Fruit fly (Drosophila melanogaster) whole organism, embryonic: Measurements from ENCODE around the gene TTLL4A.

Experiments used
- Adf1 ChIP-seq: fragments of 200-800 bp; sonication (Bioruptor generic); IDR thresholded peaks from 2 replicates; pipeline ENCODE4 v1.3.6; 2022; ENCODE audit warnings: missing biosample characterization, missing genetic modification characterization
- B-H1 ChIP-seq: fragments of 200-800 bp; sonication (Bioruptor generic); IDR thresholded peaks from 3 replicates; pipeline ENCODE4 v1.3.6; 2022; ENCODE audit warnings: missing biosample characterization, missing genetic modification characterization
- BEAF-32 ChIP-seq: fragments of 200-800 bp; sonication (Bioruptor generic); optimal IDR thresholded peaks from 3 replicates; lab custom pipeline; 2017; ENCODE audit warnings: missing biosample characterization, missing genetic modification characterization, mild to moderate bottlenecking, moderate library complexity, missing genetic modification reagents
- CG11247 ChIP-seq: fragments of 200-800 bp; sonication (Bioruptor generic); IDR thresholded peaks from 2 replicates; pipeline ENCODE4 v1.3.6; 2022; ENCODE audit warnings: missing biosample characterization, missing genetic modification characterization
- CG1233 ChIP-seq: fragments of 200-800 bp; sonication (Bioruptor generic); optimal IDR thresholded peaks from 4 replicates; lab custom pipeline; 2018; ENCODE audit warnings: missing biosample characterization, mild to moderate bottlenecking, missing genetic modification characterization
- CG14441 ChIP-seq: fragments of 200-800 bp; sonication (Bioruptor generic); IDR thresholded peaks from 2 replicates; pipeline ENCODE4 v1.3.6; 2022; ENCODE audit warnings: missing biosample characterization, missing genetic modification characterization
- CG15514 ChIP-seq: fragments of 200-800 bp; sonication (Bioruptor generic); optimal IDR thresholded peaks from 3 replicates; lab custom pipeline; 2017; ENCODE audit warnings: missing biosample characterization, missing genetic modification characterization, mild to moderate bottlenecking, moderate library complexity, missing genetic modification reagents
- CG16813 ChIP-seq: fragments of 200-800 bp; sonication (Bioruptor generic); IDR thresholded peaks from 3 replicates; pipeline ENCODE4 v1.3.6; 2022; ENCODE audit warnings: missing biosample characterization, missing genetic modification characterization; ENCODE audit not compliant: partially characterized antibody
- CG2129 ChIP-seq: fragments of 200-800 bp; sonication (Bioruptor generic); IDR thresholded peaks from 2 replicates; pipeline ENCODE4 v1.3.6; 2022; ENCODE audit warnings: missing biosample characterization, missing genetic modification characterization; ENCODE audit not compliant: partially characterized antibody
- CG2202 ChIP-seq: fragments of 200-800 bp; sonication (Bioruptor generic); optimal IDR thresholded peaks from 2 replicates; lab custom pipeline; 2018; ENCODE audit warnings: missing biosample characterization, mild to moderate bottlenecking, missing genetic modification characterization
- CG30020 ChIP-seq: fragments of 200-800 bp; optimal IDR thresholded peaks from 2 replicates; lab custom pipeline; 2019; ENCODE audit warnings: missing biosample characterization, mild to moderate bottlenecking, missing genetic modification characterization, moderate library complexity
- CG32772 ChIP-seq: fragments of 200-800 bp; sonication (Bioruptor generic); IDR thresholded peaks from 2 replicates; pipeline ENCODE4 v1.3.6; 2022; ENCODE audit warnings: missing biosample characterization, missing genetic modification characterization
- CG3281 ChIP-seq: fragments of 200-800 bp; sonication (Bioruptor generic); optimal IDR thresholded peaks from 3 replicates; lab custom pipeline; 2017; ENCODE audit warnings: missing biosample characterization, mild to moderate bottlenecking, missing genetic modification characterization
- CG33557 ChIP-seq: fragments of 200-800 bp; sonication (Bioruptor generic); optimal IDR thresholded peaks from 2 replicates; lab custom pipeline; 2019; ENCODE audit warnings: missing biosample characterization, mild to moderate bottlenecking, missing genetic modification characterization, moderate library complexity
- CG43689 ChIP-seq: fragments of 200-800 bp; sonication (Bioruptor generic); IDR thresholded peaks from 2 replicates; pipeline ENCODE4 v1.3.6; 2022; ENCODE audit warnings: missing biosample characterization, missing genetic modification characterization
- CG4707 ChIP-seq: fragments of 200-800 bp; sonication (Bioruptor generic); optimal IDR thresholded peaks from 2 replicates; lab custom pipeline; 2018; ENCODE audit warnings: missing biosample characterization, mild to moderate bottlenecking, missing genetic modification characterization, moderate library complexity
- CG4820 ChIP-seq: fragments of 200-800 bp; sonication (Bioruptor generic); optimal IDR thresholded peaks from 3 replicates; lab custom pipeline; 2016; ENCODE audit warnings: missing biosample characterization, missing genetic modification characterization
- CG5180 ChIP-seq: fragments of 200-800 bp; sonication (Bioruptor generic); optimal IDR thresholded peaks from 3 replicates; lab custom pipeline; 2017; ENCODE audit warnings: missing biosample characterization, missing genetic modification characterization, mild to moderate bottlenecking, moderate library complexity, missing genetic modification reagents
- CG7786 ChIP-seq: fragments of 200-800 bp; sonication (Bioruptor generic); optimal IDR thresholded peaks from 2 replicates; lab custom pipeline; 2016; ENCODE audit warnings: missing biosample characterization, missing genetic modification characterization
- CG7987 ChIP-seq: fragments of 200-800 bp; sonication (Bioruptor generic); optimal IDR thresholded peaks from 2 replicates; lab custom pipeline; 2018; ENCODE audit warnings: missing biosample characterization, mild to moderate bottlenecking, missing genetic modification characterization, moderate library complexity
- CHES-1-like ChIP-seq: fragments of 200-800 bp; sonication (Bioruptor generic); optimal IDR thresholded peaks from 2 replicates; lab custom pipeline; 2016; ENCODE audit warnings: missing biosample characterization, missing genetic modification characterization
- Dad ChIP-seq: fragments of 200-800 bp; sonication (Bioruptor generic); optimal IDR thresholded peaks from 3 replicates; lab custom pipeline; 2016; ENCODE audit warnings: missing biosample characterization, missing genetic modification characterization
- E2f2 ChIP-seq: fragments of 200-800 bp; sonication (Bioruptor generic); IDR thresholded peaks from 2 replicates; pipeline ENCODE4 v1.3.6; 2022; ENCODE audit warnings: missing biosample characterization, missing genetic modification characterization
- HLH54F ChIP-seq: fragments of 200-800 bp; sonication (Bioruptor generic); optimal IDR thresholded peaks from 3 replicates; lab custom pipeline; 2016; ENCODE audit warnings: missing biosample characterization, missing genetic modification characterization
- Hr3 ChIP-seq: fragments of 200-800 bp; sonication (Bioruptor generic); optimal IDR thresholded peaks from 3 replicates; lab custom pipeline; 2016; ENCODE audit warnings: missing biosample characterization, missing genetic modification characterization
- MESR4 ChIP-seq: fragments of 200-800 bp; sonication (Bioruptor generic); optimal IDR thresholded peaks from 2 replicates; lab custom pipeline; 2018; ENCODE audit warnings: missing biosample characterization, mild to moderate bottlenecking, missing genetic modification characterization, moderate library complexity
- Max ChIP-seq: fragments of 200-800 bp; sonication (Bioruptor generic); optimal IDR thresholded peaks from 2 replicates; lab custom pipeline; 2016; ENCODE audit warnings: missing biosample characterization, mild to moderate bottlenecking, missing genetic modification characterization
- Ravus ChIP-seq: fragments of 200-800 bp; sonication (Bioruptor generic); IDR thresholded peaks from 2 replicates; pipeline ENCODE4 v1.3.6; 2022; ENCODE audit warnings: missing biosample characterization, missing genetic modification characterization
- Six4 ChIP-seq: fragments of 200-800 bp; sonication (Bioruptor generic); optimal IDR thresholded peaks from 2 replicates; lab custom pipeline; 2016; ENCODE audit warnings: missing biosample characterization, missing genetic modification characterization
- Vsx1 ChIP-seq: fragments of 200-800 bp; sonication (Bioruptor generic); optimal IDR thresholded peaks from 2 replicates; lab custom pipeline; 2017; ENCODE audit warnings: missing biosample characterization, mild to moderate bottlenecking, missing genetic modification characterization, missing genetic modification reagents
- YL-1 ChIP-seq: fragments of 200-800 bp; sonication (Bioruptor generic); optimal IDR thresholded peaks from 3 replicates; lab custom pipeline; 2017; ENCODE audit warnings: missing biosample characterization, mild to moderate bottlenecking, missing genetic modification characterization
- bowl ChIP-seq: fragments of 200-800 bp; sonication (Bioruptor generic); IDR thresholded peaks from 2 replicates; pipeline ENCODE4 v1.3.6; 2022; ENCODE audit warnings: missing biosample characterization, missing genetic modification characterization
- cg ChIP-seq: fragments of 200-800 bp; sonication (Bioruptor generic); optimal IDR thresholded peaks from 3 replicates; lab custom pipeline; 2019; ENCODE audit warnings: missing biosample characterization, mild to moderate bottlenecking, missing genetic modification characterization, moderate library complexity
- dan ChIP-seq: fragments of 200-800 bp; sonication (Bioruptor generic); IDR thresholded peaks from 2 replicates; pipeline ENCODE4 v1.3.6; 2022; ENCODE audit warnings: missing biosample characterization, missing genetic modification characterization
- dmrt11E ChIP-seq: fragments of 200-800 bp; sonication (Bioruptor generic); optimal IDR thresholded peaks from 3 replicates; lab custom pipeline; 2018; ENCODE audit warnings: missing biosample characterization, mild to moderate bottlenecking, missing genetic modification characterization, moderate library complexity
- dpn ChIP-seq, 2 experiments: fragments of 200-800 bp; sonication (Bioruptor generic); optimal IDR thresholded peaks; 3 replicates each; lab custom pipeline; 2016; ENCODE audit warnings: missing biosample characterization in 2 of 2, missing genetic modification characterization in 2 of 2
- gem ChIP-seq: fragments of 200-800 bp; sonication (Bioruptor generic); optimal IDR thresholded peaks from 2 replicates; lab custom pipeline; 2019; ENCODE audit warnings: missing biosample characterization, mild to moderate bottlenecking, missing genetic modification characterization, moderate library complexity
- h ChIP-seq: fragments of >200 bp; optimal IDR thresholded peaks from 2 replicates; lab custom pipeline; 2017
- klu ChIP-seq: fragments of 200-800 bp; sonication (Bioruptor generic); IDR thresholded peaks from 2 replicates; pipeline ENCODE4 v1.3.6; 2022; ENCODE audit warnings: missing biosample characterization, missing genetic modification characterization
- luna ChIP-seq: fragments of 200-800 bp; sonication (Bioruptor generic); optimal IDR thresholded peaks from 2 replicates; lab custom pipeline; 2016; ENCODE audit warnings: missing biosample characterization, missing genetic modification characterization
- maf-S ChIP-seq: fragments of 200-800 bp; sonication (Bioruptor generic); optimal IDR thresholded peaks from 2 replicates; lab custom pipeline; 2016; ENCODE audit warnings: missing biosample characterization, missing genetic modification characterization
- otp ChIP-seq: fragments of 200-800 bp; sonication (Bioruptor generic); IDR thresholded peaks from 3 replicates; pipeline ENCODE4, ENCODE4 v1.3.6; 2022; ENCODE audit warnings: missing biosample characterization, missing genetic modification characterization
- ro ChIP-seq: fragments of 200-800 bp; sonication (Bioruptor generic); IDR thresholded peaks from 2 replicates; pipeline ENCODE4 v1.3.6; 2022; ENCODE audit warnings: missing biosample characterization, missing genetic modification characterization
- sd ChIP-seq: fragments of 200-800 bp; sonication (Bioruptor generic); optimal IDR thresholded peaks from 3 replicates; lab custom pipeline; 2018; ENCODE audit warnings: missing biosample characterization, mild to moderate bottlenecking, missing genetic modification characterization, moderate library complexity
- seq ChIP-seq: fragments of 200-800 bp; sonication (Bioruptor generic); IDR thresholded peaks from 2 replicates; pipeline ENCODE4 v1.3.6; 2022; ENCODE audit warnings: missing biosample characterization, missing genetic modification characterization
- sima ChIP-seq: fragments of 200-800 bp; sonication (Bioruptor generic); optimal IDR thresholded peaks from 2 replicates; lab custom pipeline; 2016; ENCODE audit warnings: missing biosample characterization, missing genetic modification characterization
- stc ChIP-seq: fragments of 200-800 bp; sonication (Bioruptor generic); IDR thresholded peaks from 2 replicates; pipeline ENCODE4 v1.3.6; 2022; ENCODE audit warnings: missing biosample characterization, missing genetic modification characterization
- unpg ChIP-seq: fragments of 200-800 bp; sonication (Bioruptor generic); optimal IDR thresholded peaks from 3 replicates; lab custom pipeline; 2018; ENCODE audit warnings: missing biosample characterization, mild to moderate bottlenecking, missing genetic modification characterization, moderate library complexity
- wek ChIP-seq: fragments of 200-800 bp; sonication (Bioruptor generic); optimal IDR thresholded peaks from 3 replicates; lab custom pipeline; 2018; ENCODE audit warnings: missing biosample characterization, mild to moderate bottlenecking, missing genetic modification characterization, moderate library complexity
- zfh1 ChIP-seq: fragments of 200-800 bp; sonication (Bioruptor generic); IDR thresholded peaks from 3 replicates; pipeline ENCODE4 v1.3.6; 2022; ENCODE audit warnings: missing biosample characterization, missing genetic modification characterization

Gene TTLL4A

dm6 chr2L:11003925-11004673 is 14.9 kb downstream of the TTLL4A start, which contains the start of gene RpL9 (continued):
- TF ChIP-seq sd (tag; lab: Kevin White, UChicago) (no peak), CG7987 (GFP tag; lab: Kevin White, UChicago) (peak; percentile 90), zfh1 (GFP tag; lab: Robert Waterston, UW) (no peak; the same call in 2 of the 3 replicates), Six4 (GFP tag; lab: Kevin White, UChicago) (no peak), CG11247 (GFP tag; lab: Robert Waterston, UW) (no peak), gem (tag; lab: Kevin White, UChicago) (no peak), Adf1 (GFP tag; lab: Robert Waterston, UW) (no peak), dan (GFP tag; lab: Robert Waterston, UW) (no peak), CG33557 (peak; percentile 72), Max (GFP tag; lab: Kevin White, UChicago) (peak; percentile 74), stc (peak; percentile 67), ro (GFP tag; lab: Robert Waterston, UW) (no peak), bowl (peak; percentile 64; the same call in 1 of the 2 replicates), luna (GFP tag; lab: Kevin White, UChicago) (peak; percentile 77), CG4707 (peak; percentile 85), CG2129 (GFP tag; lab: Robert Waterston, UW) (no peak), CG30020 (tag; lab: Kevin White, UChicago) (peak; percentile 17), otp (GFP tag; lab: Robert Waterston, UW) (peak; percentile 92), CG14441 (no peak; the same call in 1 of the 2 replicates), HLH54F (GFP tag; lab: Kevin White, UChicago) (peak; percentile 32), CG2202 (peak; percentile 67), CG7786 (GFP tag; lab: Kevin White, UChicago) (no peak), CG15514 (GFP tag; lab: Kevin White, UChicago) (peak; percentile 82), maf-S (GFP tag; lab: Kevin White, UChicago) (peak; percentile 60), CG4820 (no peak), CG3281 (GFP tag; lab: Kevin White, UChicago) (peak; percentile 88), Ravus (GFP tag; lab: Robert Waterston, UW) (no peak), dmrt11E (tag; lab: Kevin White, UChicago) (peak; percentile 49), klu (no peak), unpg (GFP tag; lab: Kevin White, UChicago) (peak; percentile 79), Hr3 (GFP tag; lab: Kevin White, UChicago) (no peak), h (no peak), CG5180 (GFP tag; lab: Kevin White, UChicago) (peak; percentile 67), cg (no peak), E2f2 (GFP tag; lab: Robert Waterston, UW) (no peak; the same call in none of the 2 replicates), sima (GFP tag; lab: Kevin White, UChicago) (peak; percentile 9), CG1233 (GFP tag; lab: Kevin White, UChicago) (peak; percentile 83), CG43689 (no peak), Dad (GFP tag; lab: Kevin White, UChicago) (peak; percentile 13), CHES-1-like (peak; percentile 49), dpn (GFP tag; optimal IDR thresholded peaks at IDR 0.05; lab: Kevin White, UChicago) (peak in 1 of 2 experiments; percentile 71), Vsx1 (GFP tag; lab: Kevin White, UChicago) (peak; percentile 73), CG32772 (GFP tag; lab: Robert Waterston, UW) (no peak), CG16813 (GFP tag; lab: Robert Waterston, UW) (no peak), wek (GFP tag; lab: Kevin White, UChicago) (peak; percentile 85), seq (GFP tag; lab: Robert Waterston, UW) (peak; percentile 57; the same call in 1 of the 2 replicates), MESR4 (GFP tag; lab: Kevin White, UChicago) (peak; percentile 99), B-H1 (GFP tag; lab: Robert Waterston, UW) (peak; percentile 23; the same call in 1 of the 3 replicates), BEAF-32 (peak; percentile 15), YL-1 (GFP tag; lab: Kevin White, UChicago) (peak; percentile 96)
